Worm (Caenorhabditis elegans): ENCODE results near the gene C25H3.15.

The C25H3.15 gene

DNA sequence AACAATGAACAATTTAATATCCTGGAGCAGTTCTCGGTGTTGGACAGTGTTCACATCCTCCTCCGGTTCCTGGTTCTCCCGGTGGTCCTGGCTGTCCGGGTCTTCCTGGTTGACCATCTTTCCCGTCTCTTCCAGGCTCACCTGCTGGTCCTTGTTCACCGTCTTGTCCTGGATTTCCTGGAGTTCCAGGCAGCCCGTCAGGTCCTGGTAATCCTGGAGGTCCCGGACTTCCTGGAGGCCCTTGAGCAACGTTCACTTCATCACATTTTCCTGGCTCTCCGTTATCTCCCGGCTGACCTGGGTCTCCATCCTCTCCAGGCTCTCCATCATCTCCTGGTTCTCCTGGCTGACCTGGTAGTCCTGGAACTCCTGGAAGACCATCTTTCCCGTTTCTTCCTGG, 13.7 kb upstream of the C25H3.15 start:
- TF ChIP-seq dao-5 (tag; optimal IDR thresholded peaks at IDR 0.05) (no peak), him-1 (tag; optimal IDR thresholded peaks at IDR 0.05) (no peak), W03F9.2 (tag; optimal IDR thresholded peaks at IDR 0.05) (no peak)

DNA sequence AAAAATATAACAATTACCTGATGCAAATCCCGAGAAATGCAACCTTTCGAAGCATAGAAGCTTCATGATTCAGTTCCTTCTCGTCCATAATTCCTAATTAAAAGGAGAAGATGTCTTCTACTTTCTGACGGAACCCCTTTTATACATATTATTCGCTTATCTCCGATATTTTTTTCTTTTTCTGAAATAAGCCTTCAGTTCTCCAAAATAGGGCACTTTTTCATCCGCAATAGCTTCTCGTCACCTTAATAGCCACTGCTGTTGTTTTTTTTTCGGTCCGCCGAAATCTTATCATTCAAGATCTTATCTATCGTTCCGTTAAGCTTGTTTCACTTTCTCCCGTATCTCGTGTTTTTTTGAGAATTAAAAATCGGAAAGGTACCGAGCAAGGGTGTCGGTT, 12.8 kb upstream of the C25H3.15 start, which contains the start of gene bli-2:
Gene bli-2, minus strand, starts transcription at position 101 of the 400 bp plus-strand sequence.
- TF ChIP-seq dao-5 (tag; optimal IDR thresholded peaks at IDR 0.05) (no peak), W03F9.2 (tag; optimal IDR thresholded peaks at IDR 0.05) (no peak)

- TF ChIP-seq him-1 (tag; optimal IDR thresholded peaks at IDR 0.05) = no peak
- no peak for TF ChIP-seq W03F9.2 (tag; optimal IDR thresholded peaks at IDR 0.05)
- no peak for TF ChIP-seq dao-5 (tag; optimal IDR thresholded peaks at IDR 0.05)
Measured at ce11 chrII:5654215-5654614, 10.9 kb upstream of the C25H3.15 start, which contains the start of gene F59E12.1. F59E12.1 (plus strand) TSS chrII:5654515.

DNA sequence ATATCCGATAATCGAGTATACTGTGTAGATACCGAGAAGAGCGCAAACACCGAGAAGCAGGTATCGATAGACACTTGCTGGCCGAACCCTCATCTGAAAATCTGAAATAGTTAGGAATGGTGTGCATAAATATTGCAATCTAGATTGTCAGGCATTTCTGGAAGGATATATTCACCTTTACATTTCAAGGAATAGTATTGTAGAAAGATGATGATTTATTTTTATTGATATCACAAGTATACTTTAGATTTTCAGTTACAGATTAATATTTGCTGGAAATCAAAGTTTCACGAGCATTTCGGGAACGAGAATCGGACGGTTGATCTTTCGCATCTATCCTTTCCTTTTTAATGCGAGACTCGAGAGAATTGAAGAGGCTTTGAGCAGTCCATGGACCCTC, 5.5 kb upstream of the C25H3.15 start, which contains the start of gene fut-3:
Gene fut-3, minus strand, starts transcription at position 101 of the 400 bp plus-strand sequence.
- no peak for TF ChIP-seq him-1 (tag; optimal IDR thresholded peaks at IDR 0.05)
- no peak for TF ChIP-seq dao-5 (tag; optimal IDR thresholded peaks at IDR 0.05)
- TF ChIP-seq W03F9.2 (tag; optimal IDR thresholded peaks at IDR 0.05) = no peak

- no peak for TF ChIP-seq dao-5 (tag; optimal IDR thresholded peaks at IDR 0.05)
- no peak for TF ChIP-seq him-1 (tag; optimal IDR thresholded peaks at IDR 0.05)
- no peak for TF ChIP-seq W03F9.2 (tag; optimal IDR thresholded peaks at IDR 0.05)
Measured at ce11 chrII:5660155-5660554, 5.0 kb upstream of the C25H3.15 start.

ce11 chrII:5660736-5661734, 4.1 kb upstream of the C25H3.15 start, which contains the start of the genes ift-43 and mdt-26:
ift-43 (minus strand) TSS chrII:5660786.
mdt-26 (plus strand) TSS chrII:5661181.
- TF ChIP-seq him-1 (tag; optimal IDR thresholded peaks at IDR 0.05) (peak; percentile 73), dao-5 (tag; optimal IDR thresholded peaks at IDR 0.05) (no peak), W03F9.2 (tag; optimal IDR thresholded peaks at IDR 0.05) (peak; percentile 33)

DNA sequence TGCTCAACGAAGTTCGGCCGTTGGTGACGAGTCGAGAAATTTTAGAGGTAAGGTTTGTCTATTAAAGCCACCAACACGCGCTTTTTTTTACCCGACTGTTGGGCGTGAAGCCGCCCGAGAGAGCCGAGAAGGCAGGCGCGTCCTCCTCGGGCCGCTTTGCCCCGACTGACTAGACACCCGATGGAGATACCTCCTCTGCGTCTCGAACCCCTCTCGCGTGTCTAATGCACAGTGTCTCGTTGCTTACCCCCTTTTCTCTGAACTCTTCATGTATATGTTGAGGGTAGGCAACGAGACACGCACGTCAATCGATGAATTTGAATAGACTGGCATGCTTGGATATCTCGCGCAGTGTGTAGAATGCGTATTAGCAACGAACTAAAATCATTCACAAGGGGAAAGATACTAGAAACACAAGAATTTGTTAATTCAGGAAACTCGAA, 3.4 kb upstream of the C25H3.15 start:
- TF ChIP-seq dao-5 (tag; optimal IDR thresholded peaks at IDR 0.05) (peak; percentile 69), him-1 (tag; optimal IDR thresholded peaks at IDR 0.05) (peak; percentile 84), W03F9.2 (tag; optimal IDR thresholded peaks at IDR 0.05) (no peak)

DNA sequence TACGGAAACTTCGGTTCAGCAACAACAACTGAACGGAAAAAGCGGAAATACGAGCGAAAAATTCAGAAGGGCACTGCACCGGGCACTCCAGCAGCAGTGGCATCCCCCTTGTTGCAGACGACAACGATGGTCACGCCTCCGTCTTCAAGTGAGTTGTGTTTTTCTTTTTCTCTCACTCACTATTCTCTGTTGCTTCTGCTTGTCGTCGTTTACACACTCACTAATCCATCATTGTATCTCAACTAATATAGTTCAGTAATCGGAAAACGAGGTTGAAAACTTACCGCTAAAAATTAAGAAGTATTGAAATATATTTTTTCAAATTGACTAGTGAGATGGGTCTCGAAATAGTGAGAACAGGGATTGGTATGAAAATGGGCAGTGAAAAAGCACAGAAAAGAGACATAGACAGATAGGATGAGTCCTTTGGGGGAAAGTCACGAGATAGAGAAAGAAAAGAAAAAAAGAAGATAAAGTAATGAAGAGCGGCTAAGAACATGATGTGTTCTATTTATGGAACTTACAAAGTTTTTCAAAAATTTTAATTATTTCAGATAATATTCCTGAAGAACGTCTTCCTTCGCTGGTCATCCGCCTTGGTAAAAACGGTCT, 1.8 kb upstream of the C25H3.15 start:
- TF ChIP-seq W03F9.2 (tag; optimal IDR thresholded peaks at IDR 0.05) (no peak), him-1 (tag; optimal IDR thresholded peaks at IDR 0.05) (no peak)

DNA sequence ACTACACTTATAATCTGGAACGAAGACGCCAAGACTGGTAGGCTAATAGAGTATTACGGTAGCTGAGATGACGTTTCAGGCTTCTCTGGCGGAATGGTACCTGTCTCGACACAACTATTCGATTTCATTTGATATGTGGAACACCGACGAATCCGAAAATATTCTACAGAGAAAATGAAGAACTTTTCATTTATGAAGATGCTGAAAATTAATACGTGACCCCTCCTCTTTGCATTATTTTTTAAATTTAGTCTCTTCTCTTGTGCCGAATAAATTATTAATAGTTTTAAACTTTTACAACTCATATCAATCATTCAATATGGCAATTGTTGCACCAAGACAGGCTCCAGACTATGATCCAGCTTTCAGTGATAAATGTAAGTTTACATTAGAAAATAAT, 862 bp downstream of the C25H3.15 start, which contains the start of gene C25H3.16:
Gene C25H3.16, plus strand, starts transcription at position 301 of the 400 bp plus-strand sequence.
- TF ChIP-seq dao-5 (tag; optimal IDR thresholded peaks at IDR 0.05) = no peak
- no peak for TF ChIP-seq him-1 (tag; optimal IDR thresholded peaks at IDR 0.05)
- TF ChIP-seq W03F9.2 (tag; optimal IDR thresholded peaks at IDR 0.05) = no peak

ce11 chrII:5667540-5667939, 2.4 kb downstream of the C25H3.15 start:
- TF ChIP-seq dao-5 (tag; optimal IDR thresholded peaks at IDR 0.05) (no peak), him-1 (tag; optimal IDR thresholded peaks at IDR 0.05) (no peak), W03F9.2 (tag; optimal IDR thresholded peaks at IDR 0.05) (no peak)

DNA sequence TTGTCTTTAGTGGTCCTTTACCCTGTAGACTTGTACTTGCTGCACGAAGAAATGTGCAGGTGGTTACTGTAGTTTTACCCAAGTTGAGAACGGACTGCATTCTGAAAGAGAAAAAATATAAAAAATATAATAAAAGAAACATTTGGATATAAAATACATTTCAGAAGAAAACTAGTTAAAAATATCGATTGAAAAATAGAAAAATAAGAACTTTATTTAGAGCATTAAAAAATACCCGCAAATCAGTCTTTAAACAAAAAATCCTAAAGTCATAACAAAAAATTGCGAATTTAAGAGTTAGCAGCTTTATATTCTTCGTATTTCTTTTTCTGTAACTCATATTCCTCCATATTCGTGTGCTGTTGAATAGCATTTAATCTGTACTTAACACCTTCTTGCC, 3.7 kb downstream of the C25H3.15 start, which contains the start of gene C25H3.7:
Gene C25H3.7, minus strand, starts transcription at position 101 of the 400 bp plus-strand sequence.
- no peak for TF ChIP-seq him-1 (tag; optimal IDR thresholded peaks at IDR 0.05)
- no peak for TF ChIP-seq W03F9.2 (tag; optimal IDR thresholded peaks at IDR 0.05)

ce11 chrII:5669580-5669979, 4.5 kb downstream of the C25H3.15 start, which contains the start of gene C25H3.17:
C25H3.17 (minus strand) TSS chrII:5669680.
- TF ChIP-seq him-1 (tag; optimal IDR thresholded peaks at IDR 0.05) (no peak), W03F9.2 (tag; optimal IDR thresholded peaks at IDR 0.05) (no peak), dao-5 (tag; optimal IDR thresholded peaks at IDR 0.05) (no peak)

DNA sequence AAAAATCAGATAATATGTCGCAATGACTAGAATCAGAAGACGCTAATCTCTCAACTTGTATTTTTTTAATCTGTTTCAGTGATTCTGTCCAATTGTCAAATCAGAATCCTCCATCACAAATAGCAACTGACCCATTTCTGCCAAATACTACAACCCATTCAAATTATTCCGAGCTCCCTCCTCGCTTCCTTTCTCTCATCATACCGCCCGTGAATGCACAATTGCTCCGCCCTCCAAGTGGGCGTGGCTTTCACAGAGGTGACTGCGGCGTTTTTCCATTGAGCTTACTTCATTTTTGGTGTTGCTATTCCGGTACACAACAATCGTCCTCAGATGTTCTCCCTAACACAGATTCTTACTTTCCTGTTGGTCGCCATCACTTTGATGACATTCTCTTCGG, 15.6 kb downstream of the C25H3.15 start, which contains the start of gene flp-27:
Gene flp-27, plus strand, starts transcription at position 301 of the 400 bp plus-strand sequence.
- no peak for TF ChIP-seq dao-5 (tag; optimal IDR thresholded peaks at IDR 0.05)
- no peak for TF ChIP-seq W03F9.2 (tag; optimal IDR thresholded peaks at IDR 0.05)
- TF ChIP-seq him-1 (tag; optimal IDR thresholded peaks at IDR 0.05) = no peak

All from whole organism, L4/young adult.